Worm (Caenorhabditis elegans) whole organism, L4 larva: ENCODE data around the gene F23F12.12.
A peak's percentile ranks its signal among the peaks of the same experiment; 100 is the strongest.

ENCODE experiments used
- R02D3.7 ChIP-seq: fragments of 150-350 bp; sonication (generic microtip); optimal IDR thresholded peaks from 3 replicates; lab custom pipeline; 2014; ENCODE audit warnings: missing biosample characterization, missing genetic modification characterization
- attf-4 ChIP-seq: sonication (generic microtip); optimal IDR thresholded peaks from 3 replicates; lab custom pipeline; 2017; ENCODE audit warnings: missing biosample characterization, missing genetic modification characterization
- dmd-8 ChIP-seq: fragments of 200-800 bp; sonication (Bioruptor generic); IDR thresholded peaks from 2 replicates; pipeline ENCODE4 v1.3.6; 2022; ENCODE audit warnings: missing genetic modification characterization, missing compliant biosample characterization
- egl-43 ChIP-seq: fragments of 200-800 bp; sonication (Bioruptor generic); IDR thresholded peaks from 2 replicates; pipeline ENCODE4 v1.3.6; 2022; ENCODE audit warnings: missing genetic modification reagents, missing genetic modification characterization, missing compliant biosample characterization
- hlh-30 ChIP-seq: sonication (generic microtip); optimal IDR thresholded peaks from 2 replicates; lab custom pipeline; 2017; ENCODE audit warnings: antibody characterized with exemption, mild to moderate bottlenecking, missing genetic modification characterization, missing compliant biosample characterization; ENCODE audit not compliant: insufficient read depth
- nhr-77 ChIP-seq: fragments of 150-350 bp; optimal IDR thresholded peaks from 2 replicates; lab custom pipeline; 2014; ENCODE audit warnings: missing biosample characterization, missing genetic modification characterization
- zag-1 ChIP-seq: fragments of 150-350 bp; optimal IDR thresholded peaks from 2 replicates; lab custom pipeline; 2014; ENCODE audit warnings: missing biosample characterization, missing genetic modification characterization

ce11 chrIII:6508327-6508726 lies 395 bp downstream of the F23F12.12 start:
- TF ChIP-seq attf-4 (tag; lab: Kevin White, UChicago) (no peak), zag-1 (tag; lab: Kevin White, UChicago) (no peak), dmd-8 (GFP tag; lab: Robert Waterston, UW) (no peak), R02D3.7 (no peak), egl-43 (no peak), nhr-77 (tag; lab: Kevin White, UChicago) (no peak), hlh-30 (tag; lab: Kevin White, UChicago) (peak; percentile 48)
